Worm (Caenorhabditis elegans) whole organism, midembryonic: ENCODE results near the gene F55H2.8.

Source experiments
- flt-1 ChIP-seq: fragments of 200-800 bp; sonication (Bioruptor generic); IDR thresholded peaks from 2 replicates; pipeline ENCODE4 v1.3.6; 2022; ENCODE audit warnings: missing genetic modification characterization, missing compliant biosample characterization
- tab-1 ChIP-seq: fragments of 200-800 bp; sonication (Bioruptor generic); IDR thresholded peaks from 2 replicates; pipeline ENCODE4 v1.3.6; 2022; ENCODE audit warnings: missing genetic modification characterization, missing compliant biosample characterization

ce11 chrIII:9513006-9513405, 663 bp upstream of the F55H2.8 start:
- TF ChIP-seq tab-1 (GFP tag; lab: Robert Waterston, UW) (no peak), flt-1 (GFP tag; lab: Robert Waterston, UW) (no peak)
